Worm (Caenorhabditis elegans): ENCODE measurements around the gene spdl-1.

The spdl-1 gene

DNA sequence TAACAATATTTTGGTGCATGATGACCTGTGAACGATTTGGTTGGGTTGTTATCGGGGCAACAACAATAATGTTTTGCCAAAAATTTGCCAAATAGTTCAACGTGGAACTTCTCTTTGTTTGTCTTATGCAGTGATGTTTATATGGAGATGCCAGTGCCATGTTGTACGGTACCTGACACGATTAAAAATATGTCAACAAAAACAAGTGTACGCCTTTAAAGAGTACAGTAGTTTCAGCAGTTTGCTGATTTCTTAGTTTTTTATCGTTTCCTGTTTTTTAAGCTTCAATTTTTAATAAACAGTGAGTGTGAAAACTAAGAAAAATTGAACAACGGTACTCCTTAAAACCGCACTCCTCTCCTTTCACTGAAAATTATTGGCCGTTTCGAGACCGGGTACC lies 3.1 kb upstream of the spdl-1 start:
- no peak for TF ChIP-seq ceh-91 (GFP tag; IDR thresholded peaks at IDR 0.05)
- no peak for TF ChIP-seq ceh-27 (GFP tag; optimal IDR thresholded peaks at IDR 0.05)
- TF ChIP-seq Y56A3A.18 (GFP tag; IDR thresholded peaks at IDR 0.05), result 0 out of 2 replicates have a peak, but pooled peaks have one; percentile 51
- no peak for TF ChIP-seq lin-35 (GFP tag; optimal IDR thresholded peaks at IDR 0.05)

DNA sequence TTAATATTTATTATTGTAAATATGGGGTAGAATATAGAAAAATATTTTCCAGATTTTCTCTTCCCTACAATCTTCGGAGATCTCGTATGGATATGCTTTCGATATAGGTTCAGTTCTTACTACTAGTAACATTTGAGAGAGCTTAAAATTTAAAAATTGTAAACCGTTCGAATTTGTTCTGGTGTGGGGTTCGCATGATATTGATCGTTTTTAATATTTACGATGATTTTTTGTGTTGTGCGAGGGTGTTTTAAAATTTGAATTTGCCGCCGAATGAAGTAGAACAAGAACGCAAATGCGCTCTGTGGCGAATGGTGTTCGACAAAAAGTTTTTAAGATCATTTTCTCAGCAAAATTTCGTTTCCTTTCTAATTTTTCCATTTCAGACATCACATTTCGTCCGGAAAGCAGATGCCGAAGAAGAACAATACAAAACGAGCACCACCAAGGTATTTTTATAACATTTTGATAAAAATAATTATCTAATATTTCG lies 2.1 kb downstream of the spdl-1 start, which contains the start of gene skr-17:
TSS of gene skr-17 (plus strand) at position 51 of the 493 bp plus-strand sequence.
- TF ChIP-seq ceh-91 (GFP tag; IDR thresholded peaks at IDR 0.05) (0 out of 2 replicates have a peak, but pooled peaks have one; percentile 12), madf-6 (GFP tag; IDR thresholded peaks at IDR 0.05) (peak; percentile 42; the same call in 1 of the 2 replicates), F23B12.7 (tag; optimal IDR thresholded peaks at IDR 0.05; ENCODE audit: insufficient read depth) (no peak), egl-44 (GFP tag; IDR thresholded peaks at IDR 0.05) (no peak), madf-8 (GFP tag; conservative IDR thresholded peaks at IDR 0.05) (peak; percentile 13; the same call in 1 of the 2 replicates), unc-130 (GFP tag; optimal IDR thresholded peaks at IDR 0.05) (no peak), lin-54 (GFP tag; optimal IDR thresholded peaks at IDR 0.05) (peak; percentile 11), dpl-1 (GFP tag; optimal IDR thresholded peaks at IDR 0.05) (peak; percentile 27), attf-6 (GFP tag; IDR thresholded peaks at IDR 0.05) (no peak), Y67H2A.10 (GFP tag; conservative IDR thresholded peaks at IDR 0.05) (no peak), xnd-1 (tag; optimal IDR thresholded peaks at IDR 0.05) (no peak), him-1 (tag; optimal IDR thresholded peaks at IDR 0.05) (peak; percentile 9), snpc-4 (GFP tag; optimal IDR thresholded peaks at IDR 0.05) (no peak), snpc-4 (tag; optimal IDR thresholded peaks at IDR 0.05) (no peak), efl-1 (GFP tag; optimal IDR thresholded peaks at IDR 0.05) (peak; percentile 63), dox-1 (GFP tag; IDR thresholded peaks at IDR 0.05) (no peak), Y53F4B.3 (GFP tag; IDR thresholded peaks at IDR 0.05) (no peak)

DNA sequence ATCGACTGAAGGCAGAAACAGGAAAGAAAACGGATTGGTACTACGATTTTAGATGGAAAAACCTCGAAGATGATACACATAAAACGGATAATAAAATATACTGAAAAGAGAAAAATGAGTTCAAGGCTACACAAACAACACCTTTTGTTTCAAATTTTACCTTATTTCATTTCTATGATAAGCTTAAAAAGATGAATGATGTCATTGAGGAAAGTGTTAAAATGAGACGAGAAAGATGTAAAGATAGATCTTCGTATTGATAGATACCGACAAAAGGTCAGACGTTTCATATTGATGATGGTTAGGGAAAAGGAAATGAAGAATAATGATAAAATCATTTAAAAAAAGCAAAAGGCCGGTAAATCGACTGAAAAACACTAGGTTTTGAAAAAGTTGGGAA lies 8.2 kb downstream of the spdl-1 start:
- no peak for TF ChIP-seq rpc-1 (optimal IDR thresholded peaks at IDR 0.05)
- TF ChIP-seq rpc-1 (tag; optimal IDR thresholded peaks at IDR 0.05), result no peak
- TF ChIP-seq snpc-3.4 (tag; optimal IDR thresholded peaks at IDR 0.05), result no peak

DNA sequence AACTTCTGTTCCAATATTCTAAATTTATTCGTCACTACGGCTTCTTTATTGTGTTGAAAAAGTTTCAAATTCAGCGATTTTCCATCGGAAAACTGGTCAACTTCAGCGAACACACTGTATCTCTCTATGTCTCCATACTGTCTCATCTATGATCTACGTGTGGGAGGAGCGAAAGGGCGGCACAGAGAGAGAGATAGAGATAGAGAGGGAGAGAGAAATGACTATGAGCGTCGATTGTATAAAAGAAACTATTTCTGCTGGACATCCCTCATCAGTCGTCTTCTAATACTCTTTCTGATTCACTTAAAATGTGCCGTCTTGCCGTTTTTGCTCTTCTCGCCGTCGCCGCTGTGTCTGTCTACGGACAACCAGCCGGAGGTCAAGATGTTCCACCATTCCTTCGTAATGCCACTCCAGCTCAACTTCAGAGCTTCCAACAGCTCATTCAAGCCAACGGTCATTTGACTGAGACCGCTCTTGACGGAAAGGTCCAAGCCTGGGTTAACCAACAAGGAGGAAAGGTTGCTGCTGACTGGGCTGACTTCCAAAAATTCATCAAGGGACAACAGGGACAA lies 9.0 kb downstream of the spdl-1 start, which contains the start of gene srlf-1:
TSS of gene srlf-1 (plus strand) at position 268 of the 575 bp plus-strand sequence.
- TF ChIP-seq ztf-6 (GFP tag; IDR thresholded peaks at IDR 0.05) (no peak), hlh-12 (tag; optimal IDR thresholded peaks at IDR 0.05) (no peak), aptf-2 (GFP tag; conservative IDR thresholded peaks at IDR 0.05) (no peak), C17E4.6 (GFP tag; IDR thresholded peaks at IDR 0.05) (no peak), cebp-2 (GFP tag; IDR thresholded peaks at IDR 0.05) (no peak), ztf-26 (tag; optimal IDR thresholded peaks at IDR 0.05) (peak; percentile 42), mcd-1 (GFP tag; IDR thresholded peaks at IDR 0.05) (0 out of 2 replicates have a peak, but pooled peaks have one; percentile 8), hrde-1 (tag; optimal IDR thresholded peaks at IDR 0.05; ENCODE audit: borderline replicate concordance) (no peak), F37B4.10 (GFP tag; IDR thresholded peaks at IDR 0.05) (0 out of 2 replicates have a peak, but pooled peaks have one; percentile 18), unc-62 (GFP tag; optimal IDR thresholded peaks at IDR 0.05) (no peak), Y56A3A.18 (GFP tag; IDR thresholded peaks at IDR 0.05) (no peak), F57A8.1 (GFP tag; optimal IDR thresholded peaks at IDR 0.05) (no peak), lin-40 (tag; optimal IDR thresholded peaks at IDR 0.05) (peak; percentile 11), ama-1 (optimal IDR thresholded peaks at IDR 0.05) (peak; percentile 43), ama-1 (GFP tag; optimal IDR thresholded peaks at IDR 0.05) (no peak), madf-10 (tag; optimal IDR thresholded peaks at IDR 0.05) (no peak)
